Worm (Caenorhabditis elegans) whole organism, early embryonic: Measurements from ENCODE around the gene tyra-2.

Experiments used
- B0310.2 ChIP-seq: sonication (generic microtip); optimal IDR thresholded peaks from 2 replicates; lab custom pipeline; 2016; ENCODE audit warnings: mild to moderate bottlenecking, missing genetic modification characterization, missing compliant biosample characterization
- F13C5.2 ChIP-seq: sonication (generic microtip); optimal IDR thresholded peaks from 2 replicates; lab custom pipeline; 2017; ENCODE audit warnings: mild to moderate bottlenecking, missing genetic modification characterization, inconsistent platforms, missing compliant biosample characterization
- aly-1 ChIP-seq: sonication (generic microtip); optimal IDR thresholded peaks from 2 replicates; lab custom pipeline; 2016; ENCODE audit warnings: missing genetic modification characterization, missing compliant biosample characterization
- ama-1 ChIP-seq: fragments of 150-350 bp; optimal IDR thresholded peaks from 2 replicates; lab custom pipeline; 2014
- ceh-13 ChIP-seq: fragments of 200-800 bp; sonication (Bioruptor generic); optimal IDR thresholded peaks from 2 replicates; lab custom pipeline; 2018; ENCODE audit warnings: mild to moderate bottlenecking, missing genetic modification characterization, missing compliant biosample characterization
- ceh-36 ChIP-seq: sonication (generic microtip); optimal IDR thresholded peaks from 2 replicates; lab custom pipeline; 2016; ENCODE audit warnings: missing genetic modification characterization, inconsistent platforms, missing compliant biosample characterization
- ets-7 ChIP-seq: sonication (generic microtip); optimal IDR thresholded peaks from 2 replicates; lab custom pipeline; 2016; ENCODE audit warnings: missing genotype, missing genetic modification characterization, missing compliant biosample characterization
- flt-1 ChIP-seq: fragments of 200-800 bp; sonication (Bioruptor generic); IDR thresholded peaks from 2 replicates; pipeline ENCODE4 v1.3.6; 2022; ENCODE audit warnings: missing genetic modification characterization, missing compliant biosample characterization
- hmbx-1 ChIP-seq: sonication (generic microtip); optimal IDR thresholded peaks from 2 replicates; lab custom pipeline; 2016; ENCODE audit warnings: mild to moderate bottlenecking, missing genetic modification characterization, missing compliant biosample characterization
- hmg-4 ChIP-seq: fragments of 200-800 bp; sonication (Bioruptor generic); optimal IDR thresholded peaks from 2 replicates; lab custom pipeline; 2018; ENCODE audit warnings: mild to moderate bottlenecking, missing genetic modification characterization, missing compliant biosample characterization
- hnd-1 ChIP-seq: sonication (generic microtip); optimal IDR thresholded peaks from 2 replicates; lab custom pipeline; 2016; ENCODE audit warnings: missing genetic modification characterization, missing compliant biosample characterization
- pes-1 ChIP-seq: fragments of 200-800 bp; sonication (Bioruptor generic); IDR thresholded peaks from 2 replicates; pipeline ENCODE4 v1.3.6; 2022; ENCODE audit warnings: missing genetic modification reagents, missing genetic modification characterization, missing compliant biosample characterization
- scrt-1 ChIP-seq: fragments of 200-800 bp; sonication (Bioruptor generic); IDR thresholded peaks from 2 replicates; pipeline ENCODE4 v1.3.6; 2022; ENCODE audit warnings: missing genetic modification characterization, missing compliant biosample characterization
- sea-1 ChIP-seq: fragments of 200-800 bp; sonication (Bioruptor generic); conservative IDR thresholded peaks from 2 replicates; pipeline ENCODE4 v1.3.6; 2022; ENCODE audit warnings: missing genetic modification characterization, missing compliant biosample characterization
- tbx-11 ChIP-seq: fragments of 200-800 bp; sonication (Bioruptor generic); IDR thresholded peaks from 2 replicates; pipeline ENCODE4 v1.3.6; 2022; ENCODE audit warnings: missing genetic modification characterization, missing compliant biosample characterization
- tbx-37 ChIP-seq: fragments of 200-800 bp; sonication (Bioruptor generic); conservative IDR thresholded peaks from 2 replicates; pipeline ENCODE4 v1.3.6; 2022; ENCODE audit warnings: missing genetic modification reagents, missing genetic modification characterization, missing compliant biosample characterization
- tra-4 ChIP-seq: sonication (generic microtip); optimal IDR thresholded peaks from 2 replicates; lab custom pipeline; 2017; ENCODE audit warnings: missing genetic modification characterization, missing compliant biosample characterization

The tyra-2 gene

DNA sequence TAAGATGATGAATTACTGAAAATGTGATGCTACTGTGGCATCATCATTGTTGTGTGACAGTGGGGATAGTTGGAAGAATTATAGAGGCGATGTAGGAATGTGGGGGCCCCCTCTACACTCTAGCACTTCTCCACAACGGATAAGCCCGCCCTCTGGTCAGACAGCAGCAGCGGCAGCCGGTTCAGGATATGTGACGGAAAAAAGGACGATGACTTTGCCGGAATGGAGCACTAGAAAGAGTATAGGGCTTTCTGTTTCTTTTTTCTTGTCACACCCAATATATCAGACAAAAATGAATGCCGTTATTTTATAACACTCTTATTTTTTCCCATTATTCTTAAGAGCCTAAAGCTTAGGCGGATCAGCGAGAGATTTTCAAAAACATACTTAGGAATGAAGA, at the start of gene tyra-2:
Gene tyra-2, minus strand, starts transcription at position 101 of the 400 bp plus-strand sequence.
- TF ChIP-seq hmg-4 (GFP tag; lab: Kevin White, UChicago), result no peak
- no peak for TF ChIP-seq tra-4 (tag; lab: Kevin White, UChicago)
- no peak for TF ChIP-seq tbx-11 (GFP tag; lab: Robert Waterston, UW)
- TF ChIP-seq ceh-13 (GFP tag; lab: Kevin White, UChicago), result no peak
- no peak for TF ChIP-seq B0310.2 (tag; lab: Kevin White, UChicago)
- no peak for TF ChIP-seq tbx-37 (GFP tag; lab: Robert Waterston, UW)
- TF ChIP-seq hmbx-1 (tag; lab: Kevin White, UChicago), result no peak
- no peak for TF ChIP-seq ets-7 (tag; lab: Kevin White, UChicago)
- TF ChIP-seq pes-1 (GFP tag; lab: Robert Waterston, UW), result no peak
- TF ChIP-seq scrt-1 (GFP tag; lab: Robert Waterston, UW), result no peak
- no peak for TF ChIP-seq sea-1 (GFP tag; lab: Robert Waterston, UW)
- no peak for TF ChIP-seq flt-1 (GFP tag; lab: Robert Waterston, UW)
- no peak for TF ChIP-seq hnd-1 (tag; lab: Kevin White, UChicago)
- no peak for TF ChIP-seq ama-1 (lab: Kevin White, UChicago)
- TF ChIP-seq F13C5.2 (tag; lab: Kevin White, UChicago), result no peak
- no peak for TF ChIP-seq ceh-36 (tag; lab: Kevin White, UChicago)
- TF ChIP-seq aly-1 (tag; lab: Kevin White, UChicago), result no peak

DNA sequence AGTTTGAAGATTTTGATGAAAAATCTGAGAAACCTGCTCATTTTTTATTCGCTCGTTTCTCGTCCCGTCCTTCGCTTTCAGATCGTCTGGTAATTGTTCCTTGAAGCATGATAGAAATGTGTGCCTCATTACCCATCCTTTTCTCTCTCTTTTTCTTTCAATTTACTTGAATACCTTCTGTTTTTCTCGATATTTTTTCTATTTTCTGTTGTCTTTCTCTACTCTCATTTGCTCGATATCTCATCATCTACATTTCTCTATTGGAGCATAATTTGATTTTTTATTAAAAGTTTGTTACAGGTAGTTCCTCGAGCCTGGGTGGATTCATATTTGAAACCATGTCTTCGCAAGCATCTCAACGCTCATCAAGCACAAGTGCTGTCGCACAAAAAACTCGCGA, 44.9 kb upstream of the tyra-2 start, which contains the start of gene ubc-17:
Gene ubc-17, plus strand, starts transcription at position 301 of the 400 bp plus-strand sequence.
- TF ChIP-seq tbx-37 (GFP tag; lab: Robert Waterston, UW) (no peak), aly-1 (tag; lab: Kevin White, UChicago) (no peak), hmbx-1 (tag; lab: Kevin White, UChicago) (no peak)

ce11 chrX:7040760-7041159, 35.4 kb upstream of the tyra-2 start:
- TF ChIP-seq aly-1 (tag; lab: Kevin White, UChicago), result no peak
- no peak for TF ChIP-seq hmg-4 (GFP tag; lab: Kevin White, UChicago)
- no peak for TF ChIP-seq hnd-1 (tag; lab: Kevin White, UChicago)
- no peak for TF ChIP-seq hmbx-1 (tag; lab: Kevin White, UChicago)
- TF ChIP-seq B0310.2 (tag; lab: Kevin White, UChicago), result no peak
- TF ChIP-seq pes-1 (GFP tag; lab: Robert Waterston, UW), result no peak
- no peak for TF ChIP-seq tbx-37 (GFP tag; lab: Robert Waterston, UW)
- TF ChIP-seq ets-7 (tag; lab: Kevin White, UChicago), result no peak
- TF ChIP-seq ama-1 (lab: Kevin White, UChicago), result no peak
- no peak for TF ChIP-seq ceh-13 (GFP tag; lab: Kevin White, UChicago)
- no peak for TF ChIP-seq scrt-1 (GFP tag; lab: Robert Waterston, UW)
- TF ChIP-seq F13C5.2 (tag; lab: Kevin White, UChicago), result no peak
- TF ChIP-seq tbx-11 (GFP tag; lab: Robert Waterston, UW), result no peak
- TF ChIP-seq flt-1 (GFP tag; lab: Robert Waterston, UW), result no peak
- TF ChIP-seq ceh-36 (tag; lab: Kevin White, UChicago), result no peak
- TF ChIP-seq tra-4 (tag; lab: Kevin White, UChicago), result no peak

- no peak for TF ChIP-seq F13C5.2 (tag; lab: Kevin White, UChicago)
- TF ChIP-seq ama-1 (lab: Kevin White, UChicago), result no peak
- no peak for TF ChIP-seq B0310.2 (tag; lab: Kevin White, UChicago)
- no peak for TF ChIP-seq tra-4 (tag; lab: Kevin White, UChicago)
- no peak for TF ChIP-seq sea-1 (GFP tag; lab: Robert Waterston, UW)
- no peak for TF ChIP-seq tbx-11 (GFP tag; lab: Robert Waterston, UW)
These were observed 32.6 kb upstream of the tyra-2 start for ce11 chrX:7037998-7038397.

DNA sequence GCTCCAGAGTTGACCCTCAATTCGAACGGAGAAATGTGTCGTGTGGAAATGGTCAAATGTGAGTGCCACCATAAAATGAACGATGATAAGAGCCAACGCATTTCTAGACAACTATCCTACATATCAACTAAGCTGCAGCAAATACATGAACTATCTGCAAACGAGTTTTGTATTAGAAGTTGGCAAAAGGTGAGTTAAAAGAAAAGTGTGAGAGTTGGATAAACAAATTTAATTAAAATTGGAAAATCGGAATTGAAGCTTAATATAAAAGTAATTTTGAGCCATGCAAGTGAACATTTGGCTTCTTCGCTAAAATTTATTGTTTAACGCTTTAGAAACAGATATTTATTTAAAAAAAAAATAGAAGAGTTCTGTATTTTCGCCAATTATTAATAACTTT, 30.6 kb upstream of the tyra-2 start, which contains the start of gene cest-19:
Gene cest-19, minus strand, starts transcription at position 101 of the 400 bp plus-strand sequence.
- no peak for TF ChIP-seq tbx-37 (GFP tag; lab: Robert Waterston, UW)
- TF ChIP-seq ceh-36 (tag; lab: Kevin White, UChicago), result no peak
- no peak for TF ChIP-seq scrt-1 (GFP tag; lab: Robert Waterston, UW)
- no peak for TF ChIP-seq ama-1 (lab: Kevin White, UChicago)
- TF ChIP-seq B0310.2 (tag; lab: Kevin White, UChicago), result no peak
- no peak for TF ChIP-seq ceh-13 (GFP tag; lab: Kevin White, UChicago)

DNA sequence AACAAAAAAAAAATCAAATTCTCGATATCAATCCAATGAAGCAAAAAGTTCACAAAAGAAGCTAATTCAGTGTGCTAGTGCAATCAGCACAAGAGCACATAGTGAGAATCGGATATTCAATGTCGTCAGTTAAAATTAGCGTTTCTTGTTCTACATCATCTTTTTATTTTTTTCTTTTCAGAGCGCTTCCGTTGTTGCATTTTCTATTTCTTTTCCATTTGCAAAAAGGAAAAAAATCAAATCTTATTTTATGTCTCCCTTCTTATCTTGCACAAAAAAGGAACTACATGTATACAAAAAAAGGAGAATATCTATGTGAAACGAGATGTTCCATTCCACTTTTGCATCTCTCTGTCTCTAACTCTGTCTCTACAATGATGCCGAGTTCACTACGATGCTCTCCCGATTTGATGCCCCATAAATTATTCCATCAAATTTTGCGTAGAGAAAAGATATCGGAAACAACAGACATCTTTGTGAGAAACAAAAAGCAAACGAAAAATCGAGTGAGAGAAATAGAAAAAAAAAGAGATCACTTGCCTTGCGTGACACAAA, 28.4 kb upstream of the tyra-2 start:
- no peak for TF ChIP-seq ets-7 (tag; lab: Kevin White, UChicago)
- no peak for TF ChIP-seq scrt-1 (GFP tag; lab: Robert Waterston, UW)
- TF ChIP-seq B0310.2 (tag; lab: Kevin White, UChicago), result no peak
- TF ChIP-seq aly-1 (tag; lab: Kevin White, UChicago), result no peak
- no peak for TF ChIP-seq hmg-4 (GFP tag; lab: Kevin White, UChicago)
- TF ChIP-seq tbx-37 (GFP tag; lab: Robert Waterston, UW), result no peak
- TF ChIP-seq pes-1 (GFP tag; lab: Robert Waterston, UW), result no peak
- no peak for TF ChIP-seq ama-1 (lab: Kevin White, UChicago)
- TF ChIP-seq hnd-1 (tag; lab: Kevin White, UChicago), result no peak
- no peak for TF ChIP-seq hmbx-1 (tag; lab: Kevin White, UChicago)
- no peak for TF ChIP-seq flt-1 (GFP tag; lab: Robert Waterston, UW)
- TF ChIP-seq F13C5.2 (tag; lab: Kevin White, UChicago), result no peak
- no peak for TF ChIP-seq ceh-36 (tag; lab: Kevin White, UChicago)
- no peak for TF ChIP-seq tbx-11 (GFP tag; lab: Robert Waterston, UW)
- TF ChIP-seq sea-1 (GFP tag; lab: Robert Waterston, UW), result no peak

DNA sequence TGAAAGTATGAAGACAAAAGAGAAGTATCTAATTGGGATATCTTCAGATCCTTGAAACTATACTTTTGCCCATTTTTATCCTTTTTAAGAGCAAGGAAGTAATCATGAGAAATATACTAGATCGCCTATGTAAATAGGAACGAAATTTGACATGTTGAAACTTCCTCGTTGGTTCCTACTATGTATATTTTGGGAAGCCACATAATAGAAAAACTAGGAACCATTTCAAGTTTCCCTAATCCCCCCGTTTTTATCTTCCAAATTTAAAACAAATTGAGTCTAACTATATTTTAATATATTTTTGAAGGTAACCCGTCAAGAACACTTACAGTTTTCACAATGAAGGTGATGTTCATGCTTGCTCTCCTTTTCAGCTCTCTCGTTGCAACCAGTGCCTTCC, 23.5 kb upstream of the tyra-2 start, which contains the start of gene flp-26:
Gene flp-26, plus strand, starts transcription at position 301 of the 400 bp plus-strand sequence.
- TF ChIP-seq ets-7 (tag; lab: Kevin White, UChicago) (no peak), tra-4 (tag; lab: Kevin White, UChicago) (no peak), scrt-1 (GFP tag; lab: Robert Waterston, UW) (no peak), tbx-11 (GFP tag; lab: Robert Waterston, UW) (no peak), flt-1 (GFP tag; lab: Robert Waterston, UW) (no peak), hnd-1 (tag; lab: Kevin White, UChicago) (no peak), aly-1 (tag; lab: Kevin White, UChicago) (no peak), ama-1 (lab: Kevin White, UChicago) (no peak), ceh-13 (GFP tag; lab: Kevin White, UChicago) (no peak), tbx-37 (GFP tag; lab: Robert Waterston, UW) (no peak), B0310.2 (tag; lab: Kevin White, UChicago) (no peak)
